Worm (Caenorhabditis elegans) whole organism, L4 larva: ENCODE measurements around the gene C56C10.7.
A peak's percentile ranks its signal among the peaks of the same experiment; 100 is the strongest.

Source experiments
- ZK337.2 ChIP-seq: fragments of 200-800 bp; sonication (Bioruptor generic); IDR thresholded peaks from 2 replicates; pipeline ENCODE4 v1.3.6; 2022; ENCODE audit warnings: missing genetic modification reagents, missing genetic modification characterization, missing compliant biosample characterization
- lsy-2 ChIP-seq, 2 experiments: fragments of 150-350 bp in 1 of 2; sonication (generic microtip) in 1 of 2; optimal IDR thresholded peaks; 2 replicates each; lab custom pipeline; 2014 to 2017; ENCODE audit warnings: missing biosample characterization in 2 of 2, missing genetic modification characterization in 2 of 2
- mdl-1 ChIP-seq, 2 experiments: fragments of 150-350 bp in 1 of 2; sonication (generic microtip) in 1 of 2; optimal IDR thresholded peaks; 2 replicates each; lab custom pipeline; 2014 to 2017; ENCODE audit warnings: missing biosample characterization in 2 of 2, missing genetic modification characterization in 2 of 2
- nhr-102 ChIP-seq: sonication (generic microtip); optimal IDR thresholded peaks from 2 replicates; lab custom pipeline; 2016; ENCODE audit warnings: mild to moderate bottlenecking, missing genetic modification characterization, moderate library complexity, missing compliant biosample characterization
- nhr-25 ChIP-seq: sonication (generic microtip); optimal IDR thresholded peaks from 2 replicates; lab custom pipeline; 2017; ENCODE audit warnings: missing genetic modification characterization, mild to moderate bottlenecking, missing compliant biosample characterization, antibody characterized with exemption, moderate library complexity, borderline replicate concordance; ENCODE audit not compliant: insufficient read depth
- nhr-6 ChIP-seq: fragments of 150-350 bp; optimal IDR thresholded peaks from 2 replicates; lab custom pipeline; 2014; ENCODE audit warnings: missing biosample characterization, missing genetic modification characterization
- nhr-76 ChIP-seq: fragments of 150-350 bp; optimal IDR thresholded peaks from 2 replicates; lab custom pipeline; 2014; ENCODE audit warnings: missing biosample characterization, missing genetic modification characterization
- unc-62 ChIP-seq, 3 experiments: fragments of 150-350 bp in 1 of 3; sonication (generic microtip); optimal IDR thresholded peaks in 2 of 3; peaks in 1 of 3; 1 replicate in 1 of 3; 2 replicates in 2 of 3; lab custom pipeline; 2014 to 2017; ENCODE audit warnings: missing biosample characterization in 3 of 3, missing genetic modification characterization in 3 of 3, missing genetic modification reagents in 3 of 3, missing genotype in 1 of 3

- TF ChIP-seq nhr-25 (tag; lab: Kevin White, UChicago) = no peak
- TF ChIP-seq lsy-2 (tag; optimal IDR thresholded peaks at IDR 0.05; lab: Kevin White, UChicago) = peak in 1 of 2 experiments; percentile 38
- no peak for TF ChIP-seq nhr-6
- TF ChIP-seq unc-62 (GFP tag; optimal IDR thresholded peaks at IDR 0.05 in 1 of 2; lab: Kevin White, UChicago) = no peak
- TF ChIP-seq unc-62 (tag; optimal IDR thresholded peaks at IDR 0.05; lab: Kevin White, UChicago) = no peak
- no peak for TF ChIP-seq nhr-102 (tag; lab: Kevin White, UChicago)
- TF ChIP-seq nhr-76 (tag; lab: Kevin White, UChicago) = no peak
- peak in 1 of 2 experiments; percentile 53 for TF ChIP-seq mdl-1 (tag; optimal IDR thresholded peaks at IDR 0.05; lab: Kevin White, UChicago)
- no peak for TF ChIP-seq ZK337.2 (GFP tag; lab: Robert Waterston, UW)
Observed at ce11 chrII:6609315-6609842, 22.0 kb upstream of the C56C10.7 start, which contains the start of gene epg-5.
